Worm (Caenorhabditis elegans) whole organism, young adult: Measurements from ENCODE around the gene taf-9.

Source experiments
- B0019.2 ChIP-seq: fragments of 200-800 bp; sonication (Bioruptor generic); conservative IDR thresholded peaks from 2 replicates; pipeline ENCODE4 v1.3.6; 2022; ENCODE audit warnings: missing genetic modification reagents, missing genetic modification characterization, missing compliant biosample characterization
- C06A6.2 ChIP-seq: fragments of 200-800 bp; sonication (Bioruptor generic); conservative IDR thresholded peaks from 2 replicates; pipeline ENCODE4 v1.3.6; 2022; ENCODE audit warnings: missing genetic modification characterization, missing compliant biosample characterization
- D2030.7 ChIP-seq: fragments of 200-800 bp; sonication (Bioruptor generic); IDR thresholded peaks from 2 replicates; pipeline ENCODE4 v1.3.6; 2022; ENCODE audit warnings: missing genetic modification reagents, missing genetic modification characterization, missing compliant biosample characterization
- F10E7.11 ChIP-seq: sonication (generic microtip); optimal IDR thresholded peaks from 2 replicates; lab custom pipeline; 2017; ENCODE audit warnings: mild to moderate bottlenecking, missing genetic modification characterization, moderate library complexity, missing compliant biosample characterization
- F23B12.7 ChIP-seq: sonication (generic microtip); optimal IDR thresholded peaks from 2 replicates; lab custom pipeline; 2017; ENCODE audit warnings: missing genetic modification characterization, mild to moderate bottlenecking, missing compliant biosample characterization, antibody characterized with exemption, moderate library complexity; ENCODE audit not compliant: insufficient read depth
- T26A5.8 ChIP-seq: sonication (generic microtip); optimal IDR thresholded peaks from 2 replicates; lab custom pipeline; 2016; ENCODE audit warnings: missing genetic modification characterization, missing compliant biosample characterization
- Y56A3A.18 ChIP-seq: fragments of 200-800 bp; sonication (Bioruptor generic); IDR thresholded peaks from 2 replicates; pipeline ENCODE4 v1.3.6; 2022; ENCODE audit warnings: missing genetic modification reagents, missing genetic modification characterization, missing compliant biosample characterization
- Y79H2A.3 ChIP-seq: fragments of 200-800 bp; sonication (Bioruptor generic); conservative IDR thresholded peaks from 2 replicates; pipeline ENCODE4 v1.3.6; 2022; ENCODE audit warnings: missing genetic modification reagents, missing genetic modification characterization, missing compliant biosample characterization
- akir-1 ChIP-seq: fragments of 200-800 bp; sonication (Bioruptor generic); optimal IDR thresholded peaks from 2 replicates; lab custom pipeline; 2018; ENCODE audit warnings: mild to moderate bottlenecking, missing genetic modification characterization, moderate library complexity, missing compliant biosample characterization
- aptf-3 ChIP-seq: fragments of 200-800 bp; sonication (Bioruptor generic); IDR thresholded peaks from 2 replicates; pipeline ENCODE4 v1.3.6; 2022; ENCODE audit warnings: missing genetic modification characterization, missing compliant biosample characterization
- atf-7 ChIP-seq: sonication (generic microtip); optimal IDR thresholded peaks from 2 replicates; lab custom pipeline; 2017; ENCODE audit warnings: mild to moderate bottlenecking, missing genetic modification characterization, missing compliant biosample characterization
- attf-6 ChIP-seq: fragments of 200-800 bp; sonication (Bioruptor generic); IDR thresholded peaks from 2 replicates; pipeline ENCODE4 v1.3.6; 2022; ENCODE audit warnings: missing genetic modification reagents, missing genetic modification characterization, missing compliant biosample characterization
- cebp-2 ChIP-seq: fragments of 200-800 bp; sonication (Bioruptor generic); IDR thresholded peaks from 2 replicates; pipeline ENCODE4 v1.3.6; 2022; ENCODE audit warnings: missing genetic modification characterization, missing compliant biosample characterization
- ceh-79 ChIP-seq: sonication (generic microtip); optimal IDR thresholded peaks from 2 replicates; lab custom pipeline; 2017; ENCODE audit warnings: mild to moderate bottlenecking, missing genetic modification characterization, missing compliant biosample characterization
- die-1 ChIP-seq: sonication (generic microtip); optimal IDR thresholded peaks from 2 replicates; lab custom pipeline; 2016; ENCODE audit warnings: missing genotype, mild to moderate bottlenecking, missing genetic modification characterization, missing compliant biosample characterization
- egl-18 ChIP-seq: fragments of 200-800 bp; sonication (Bioruptor generic); IDR thresholded peaks from 2 replicates; pipeline ENCODE4 v1.3.6; 2022; ENCODE audit warnings: missing genetic modification reagents, missing genetic modification characterization, missing compliant biosample characterization
- egrh-3 ChIP-seq: fragments of 200-800 bp; sonication (Bioruptor generic); IDR thresholded peaks from 2 replicates; pipeline ENCODE4 v1.3.6; 2022; ENCODE audit warnings: missing genetic modification reagents, missing genetic modification characterization, missing compliant biosample characterization
- him-1 ChIP-seq: sonication (generic microtip); optimal IDR thresholded peaks from 2 replicates; lab custom pipeline; 2016; ENCODE audit warnings: missing genotype, missing genetic modification reagents, missing genetic modification characterization, missing compliant biosample characterization
- hmg-1.2 ChIP-seq: fragments of 200-800 bp; sonication (Bioruptor generic); IDR thresholded peaks from 2 replicates; pipeline ENCODE4 v1.3.6; 2022; ENCODE audit warnings: missing genetic modification reagents, missing genetic modification characterization, missing compliant biosample characterization
- hmg-20 ChIP-seq: fragments of 200-800 bp; sonication (Bioruptor generic); IDR thresholded peaks from 2 replicates; pipeline ENCODE4 v1.3.6; 2022; ENCODE audit warnings: missing genetic modification reagents, missing genetic modification characterization, missing compliant biosample characterization
- hsf-1 ChIP-seq: fragments of 200-800 bp; sonication (Bioruptor generic); IDR thresholded peaks from 2 replicates; pipeline ENCODE4 v1.3.6; 2022; ENCODE audit warnings: missing genetic modification reagents, missing genetic modification characterization, missing compliant biosample characterization
- lin-54 ChIP-seq: fragments of 200-800 bp; sonication (Bioruptor generic); optimal IDR thresholded peaks from 2 replicates; lab custom pipeline; 2018; ENCODE audit warnings: mild to moderate bottlenecking, missing genetic modification characterization, missing compliant biosample characterization
- madf-6 ChIP-seq: fragments of 200-800 bp; sonication (Bioruptor generic); IDR thresholded peaks from 2 replicates; pipeline ENCODE4 v1.3.6; 2022; ENCODE audit warnings: missing genetic modification reagents, missing genetic modification characterization, missing compliant biosample characterization
- madf-8 ChIP-seq: fragments of 200-800 bp; sonication (Bioruptor generic); conservative IDR thresholded peaks from 2 replicates; pipeline ENCODE4 v1.3.6; 2022; ENCODE audit warnings: missing genetic modification reagents, missing genetic modification characterization, missing compliant biosample characterization
- mel-28 ChIP-seq: sonication (generic microtip); optimal IDR thresholded peaks from 2 replicates; lab custom pipeline; 2016; ENCODE audit warnings: borderline replicate concordance, mild to moderate bottlenecking, missing genetic modification characterization, missing compliant biosample characterization
- nfyb-1 ChIP-seq: fragments of 200-800 bp; sonication (Bioruptor generic); IDR thresholded peaks from 2 replicates; pipeline ENCODE4 v1.3.6; 2022; ENCODE audit warnings: missing genetic modification reagents, missing genetic modification characterization, missing compliant biosample characterization
- nhr-120 ChIP-seq: fragments of 200-800 bp; sonication (Bioruptor generic); IDR thresholded peaks from 2 replicates; pipeline ENCODE4 v1.3.6; 2022; ENCODE audit warnings: missing genetic modification characterization, missing compliant biosample characterization
- pbrm-1 ChIP-seq: fragments of 200-800 bp; sonication (Bioruptor generic); IDR thresholded peaks from 2 replicates; pipeline ENCODE4 v1.3.6; 2022; ENCODE audit warnings: missing genetic modification reagents, missing genetic modification characterization, missing compliant biosample characterization
- pha-4 ChIP-seq: fragments of 150-350 bp; sonication (generic microtip); optimal IDR thresholded peaks from 2 replicates; lab custom pipeline; 2014; ENCODE audit warnings: missing biosample characterization, missing genetic modification reagents, missing genetic modification characterization
- rcor-1 ChIP-seq: fragments of 200-800 bp; sonication (Bioruptor generic); IDR thresholded peaks from 2 replicates; pipeline ENCODE4 v1.3.6; 2022; ENCODE audit warnings: missing genetic modification reagents, missing genetic modification characterization, missing compliant biosample characterization
- rpc-1 ChIP-seq, 2 experiments: fragments of 150-350 bp in 1 of 2; sonication (generic microtip) in 1 of 2; optimal IDR thresholded peaks; 2 replicates each; lab custom pipeline; 2014 to 2018; ENCODE audit warnings: missing biosample characterization in 1 of 2, missing genetic modification characterization in 1 of 2, missing genetic modification reagents in 1 of 2, missing genotype in 1 of 2
- snpc-1.1 ChIP-seq: sonication (generic microtip); optimal IDR thresholded peaks from 2 replicates; lab custom pipeline; 2017; ENCODE audit warnings: missing genetic modification characterization, mild to moderate bottlenecking, missing compliant biosample characterization, antibody characterized with exemption, moderate library complexity, missing genotype, missing genetic modification reagents; ENCODE audit not compliant: insufficient read depth
- snpc-4 ChIP-seq, 5 experiments: fragments of 150-350 bp in 1 of 5; sonication (generic microtip) in 4 of 5; optimal IDR thresholded peaks; 2 replicates each; lab custom pipeline; 2014 to 2018; ENCODE audit warnings: missing genetic modification characterization in 5 of 5, missing biosample characterization in 3 of 5, antibody characterized with exemption in 2 of 5, mild to moderate bottlenecking in 2 of 5, missing compliant biosample characterization in 2 of 5, missing genotype in 2 of 5, moderate library complexity in 2 of 5, missing genetic modification reagents in 1 of 5
- somi-1 ChIP-seq: fragments of 200-800 bp; sonication (Bioruptor generic); optimal IDR thresholded peaks from 2 replicates; lab custom pipeline; 2018; ENCODE audit warnings: mild to moderate bottlenecking, missing genetic modification characterization, missing compliant biosample characterization
- xnd-1 ChIP-seq: sonication (generic microtip); optimal IDR thresholded peaks from 2 replicates; lab custom pipeline; 2016; ENCODE audit warnings: missing genotype, missing genetic modification reagents, missing genetic modification characterization, missing compliant biosample characterization
- zfh-2 ChIP-seq: fragments of 200-800 bp; sonication (Bioruptor generic); conservative IDR thresholded peaks from 2 replicates; pipeline ENCODE4 v1.3.6; 2022; ENCODE audit warnings: missing genetic modification reagents, missing genetic modification characterization, missing compliant biosample characterization
- ztf-28 ChIP-seq: fragments of 200-800 bp; sonication (Bioruptor generic); IDR thresholded peaks from 2 replicates; pipeline ENCODE4 v1.3.6; 2022; ENCODE audit warnings: missing genetic modification reagents, missing genetic modification characterization, missing compliant biosample characterization
- ztf-6 ChIP-seq: fragments of 200-800 bp; sonication (Bioruptor generic); IDR thresholded peaks from 2 replicates; pipeline ENCODE4 v1.3.6; 2022; ENCODE audit warnings: missing genetic modification reagents, missing genetic modification characterization, missing compliant biosample characterization

taf-9 gene

ce11 chrIII:13580538-13580937, 43.5 kb upstream of the taf-9 start, which contains the start of gene T05D4.5:
Gene T05D4.5 (plus strand): TSS chrIII:13580838.
- TF ChIP-seq aptf-3 (GFP tag; lab: Robert Waterston, UW) (no peak), C06A6.2 (GFP tag; lab: Robert Waterston, UW) (no peak), die-1 (tag; lab: Kevin White, UChicago) (no peak), atf-7 (tag; lab: Kevin White, UChicago) (no peak), F23B12.7 (no peak), ceh-79 (tag; lab: Kevin White, UChicago) (no peak), him-1 (no peak), B0019.2 (no peak), madf-8 (GFP tag; lab: Robert Waterston, UW) (no peak), pha-4 (tag; lab: Kevin White, UChicago) (no peak), akir-1 (GFP tag; lab: Kevin White, UChicago) (no peak), egrh-3 (GFP tag; lab: Robert Waterston, UW) (no peak), F10E7.11 (tag; lab: Kevin White, UChicago) (no peak), hsf-1 (GFP tag; lab: Robert Waterston, UW) (no peak), somi-1 (GFP tag; lab: Kevin White, UChicago) (no peak), ztf-6 (GFP tag; lab: Robert Waterston, UW) (no peak), cebp-2 (GFP tag; lab: Robert Waterston, UW) (no peak), rpc-1 (optimal IDR thresholded peaks at IDR 0.05; lab: Kevin White, UChicago) (no peak), rpc-1 (tag; optimal IDR thresholded peaks at IDR 0.05; lab: Kevin White, UChicago) (no peak), Y79H2A.3 (GFP tag; lab: Robert Waterston, UW) (no peak), nhr-120 (GFP tag; lab: Robert Waterston, UW) (no peak)

DNA sequence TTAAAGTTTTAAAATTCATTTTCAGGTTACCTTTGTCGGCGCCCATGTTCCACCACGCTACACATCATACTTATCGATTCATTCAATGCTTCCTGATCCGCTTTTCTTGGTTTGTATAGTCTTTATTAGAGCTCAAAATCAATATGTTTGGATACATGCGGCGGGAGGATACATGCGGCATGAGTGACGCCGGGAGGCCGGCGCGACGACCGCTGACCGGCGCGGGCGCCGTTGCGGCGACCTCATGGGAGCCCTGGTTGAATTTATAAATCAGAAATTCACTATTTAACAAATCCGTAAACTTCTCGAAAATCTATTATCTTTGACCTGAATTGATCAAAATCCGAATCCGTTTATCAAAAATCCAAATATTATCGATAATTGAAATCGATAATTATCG, 42.3 kb upstream of the taf-9 start:
- TF ChIP-seq zfh-2 (GFP tag; lab: Robert Waterston, UW) (peak; percentile 80), egrh-3 (GFP tag; lab: Robert Waterston, UW) (peak; percentile 18; the same call in 1 of the 2 replicates), xnd-1 (tag; lab: Kevin White, UChicago) (no peak)

DNA sequence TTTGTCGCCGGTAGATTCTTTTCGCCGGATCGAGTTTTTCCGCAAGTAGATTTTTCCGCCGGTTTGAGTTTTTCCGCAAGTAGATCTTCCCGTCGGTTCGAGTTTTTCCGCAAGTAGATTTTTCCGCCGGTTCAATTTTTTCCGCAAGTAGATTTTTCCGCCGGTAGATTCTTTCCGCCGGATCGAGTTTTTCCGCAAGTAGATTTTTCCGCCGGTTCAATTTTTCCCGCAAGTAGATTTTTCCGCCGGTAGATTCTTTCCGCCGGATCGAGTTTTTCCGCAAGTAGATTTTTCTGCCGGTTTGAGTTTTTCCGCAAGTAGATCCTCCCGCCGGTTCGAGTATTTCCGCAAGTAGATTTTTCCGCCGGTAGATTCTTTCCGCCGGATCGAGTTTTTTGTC, 38.9 kb upstream of the taf-9 start:
- peak; percentile 77; the same call in 1 of the 2 replicates for TF ChIP-seq egl-18 (GFP tag; lab: Robert Waterston, UW)
- 0 out of 2 replicates have a peak, but pooled peaks have one; percentile 14 for TF ChIP-seq D2030.7
- TF ChIP-seq cebp-2 (GFP tag; lab: Robert Waterston, UW), result 0 out of 2 replicates have a peak, but pooled peaks have one; percentile 39
- TF ChIP-seq ztf-28 (GFP tag; lab: Robert Waterston, UW), result peak; percentile 38; the same call in 1 of the 2 replicates
- TF ChIP-seq, all 124 proteins: peak for 4; not testable (repeated sequence) for 120

DNA sequence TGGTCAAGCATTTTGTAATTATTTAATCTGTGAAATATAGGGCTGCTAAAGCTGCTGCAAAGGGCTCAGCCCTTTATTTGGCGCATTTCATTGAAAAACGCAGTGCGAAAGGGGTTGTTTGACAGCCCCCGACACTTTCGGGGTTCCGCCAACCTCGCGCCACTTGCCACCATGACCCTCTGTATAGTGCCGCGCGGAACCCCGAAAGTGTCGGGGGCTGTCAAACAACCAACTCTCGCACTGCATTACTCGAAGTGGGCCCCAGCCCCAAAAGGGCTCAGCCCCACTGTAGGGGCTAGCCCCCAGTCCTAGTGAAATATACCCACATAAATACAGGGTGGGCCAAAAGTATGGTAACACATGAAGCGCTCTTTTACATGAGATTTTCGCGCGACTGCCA, 23.8 kb upstream of the taf-9 start:
- TF ChIP-seq pbrm-1 (0 out of 2 replicates have a peak, but pooled peaks have one; percentile 18), mel-28 (tag; lab: Kevin White, UChicago) (no peak), madf-6 (GFP tag; lab: Robert Waterston, UW) (no peak), Y56A3A.18 (GFP tag; lab: Robert Waterston, UW) (no peak), hmg-20 (GFP tag; lab: Robert Waterston, UW) (no peak), snpc-4 (GFP tag; optimal IDR thresholded peaks at IDR 0.05; lab: Kevin White, UChicago) (no peak), snpc-4 (tag; optimal IDR thresholded peaks at IDR 0.05; lab: Kevin White, UChicago) (peak in 2 of 4 experiments; percentile 36 to 84), T26A5.8 (tag; lab: Kevin White, UChicago) (no peak), nfyb-1 (GFP tag; lab: Robert Waterston, UW) (no peak), nhr-120 (GFP tag; lab: Robert Waterston, UW) (no peak), hmg-1.2 (GFP tag; lab: Robert Waterston, UW) (no peak), attf-6 (GFP tag; lab: Robert Waterston, UW) (no peak), rcor-1 (GFP tag; lab: Robert Waterston, UW) (no peak), lin-54 (GFP tag; lab: Kevin White, UChicago) (no peak), snpc-1.1 (tag; lab: Kevin White, UChicago) (peak; percentile 24)
